Worm (Caenorhabditis elegans) whole organism, L1 larva: Measurements from ENCODE around the gene W01B6.6.

Experiments
- C04F5.9 ChIP-seq: sonication (generic microtip); optimal IDR thresholded peaks from 2 replicates; lab custom pipeline; 2016; ENCODE audit warnings: missing genetic modification characterization, missing compliant biosample characterization
- F16B12.6 ChIP-seq: fragments of 150-350 bp; optimal IDR thresholded peaks from 2 replicates; lab custom pipeline; 2014; ENCODE audit warnings: missing biosample characterization, missing genetic modification characterization
- aha-1 ChIP-seq: fragments of 150-350 bp; optimal IDR thresholded peaks from 2 replicates; lab custom pipeline; 2014; ENCODE audit warnings: missing biosample characterization, missing genetic modification characterization
- aly-2 ChIP-seq: fragments of 150-350 bp; optimal IDR thresholded peaks from 2 replicates; lab custom pipeline; 2014; ENCODE audit warnings: missing biosample characterization, missing genetic modification characterization
- ama-1 ChIP-seq: fragments of 150-350 bp; optimal IDR thresholded peaks from 2 replicates; lab custom pipeline; 2014
- ceh-63 ChIP-seq: fragments of 200-800 bp; sonication (Bioruptor generic); optimal IDR thresholded peaks from 2 replicates; lab custom pipeline; 2018; ENCODE audit warnings: mild to moderate bottlenecking, missing genetic modification characterization, missing compliant biosample characterization
- ceh-82 ChIP-seq, 3 experiments: fragments of 150-350 bp in 1 of 3; sonication (generic microtip) in 2 of 3; optimal IDR thresholded peaks; 2 replicates each; lab custom pipeline; 2014 to 2017; ENCODE audit warnings: missing biosample characterization in 3 of 3, missing genetic modification characterization in 3 of 3
- efl-3 ChIP-seq: fragments of 200-800 bp; sonication (Bioruptor generic); optimal IDR thresholded peaks from 2 replicates; lab custom pipeline; 2018; ENCODE audit warnings: mild to moderate bottlenecking, missing genetic modification characterization, missing compliant biosample characterization
- elt-2 ChIP-seq: sonication (generic microtip); optimal IDR thresholded peaks from 2 replicates; lab custom pipeline; 2016; ENCODE audit warnings: missing genetic modification characterization, mild to moderate bottlenecking, inconsistent platforms, missing compliant biosample characterization, missing genetic modification reagents
- elt-3 ChIP-seq, 6 experiments: fragments of 150-350 bp in 1 of 6; sonication (generic microtip); optimal IDR thresholded peaks; 2 replicates each; lab custom pipeline; 2017 to 2018; ENCODE audit warnings: missing biosample characterization in 6 of 6, missing genetic modification characterization in 6 of 6, inconsistent platforms in 1 of 6
- fkh-10 ChIP-seq: sonication (generic microtip); optimal IDR thresholded peaks from 2 replicates; lab custom pipeline; 2017; ENCODE audit warnings: missing biosample characterization, missing genetic modification reagents, missing genetic modification characterization
- fkh-4 ChIP-seq: sonication (generic microtip); optimal IDR thresholded peaks from 2 replicates; lab custom pipeline; 2016; ENCODE audit warnings: missing compliant biosample characterization, missing genetic modification characterization, borderline replicate concordance
- fkh-8 ChIP-seq: sonication (generic microtip); optimal IDR thresholded peaks from 2 replicates; lab custom pipeline; 2016; ENCODE audit warnings: mild to moderate bottlenecking, missing genetic modification characterization, missing compliant biosample characterization
- grh-1 ChIP-seq: fragments of 200-800 bp; sonication (Bioruptor generic); IDR thresholded peaks from 2 replicates; pipeline ENCODE4 v1.3.6; 2022; ENCODE audit warnings: missing genetic modification reagents, missing genetic modification characterization, missing compliant biosample characterization
- hlh-17 ChIP-seq: fragments of 200-800 bp; sonication (Bioruptor generic); optimal IDR thresholded peaks from 2 replicates; lab custom pipeline; 2018; ENCODE audit warnings: missing genetic modification characterization, mild to moderate bottlenecking, missing compliant biosample characterization, moderate library complexity, borderline replicate concordance
- irx-1 ChIP-seq: sonication (generic microtip); optimal IDR thresholded peaks from 2 replicates; lab custom pipeline; 2016; ENCODE audit warnings: missing genetic modification characterization, missing compliant biosample characterization
- lin-13 ChIP-seq: fragments of 150-350 bp; optimal IDR thresholded peaks from 2 replicates; lab custom pipeline; 2014; ENCODE audit warnings: missing biosample characterization, missing genetic modification reagents, missing genetic modification characterization
- lin-14 ChIP-seq: fragments of 200-800 bp; sonication (Bioruptor generic); optimal IDR thresholded peaks from 2 replicates; lab custom pipeline; 2018; ENCODE audit warnings: mild to moderate bottlenecking, missing genetic modification characterization, moderate library complexity, missing compliant biosample characterization
- lin-35 ChIP-seq, 2 experiments: fragments of 150-350 bp; optimal IDR thresholded peaks; 2 replicates each; lab custom pipeline; 2014; ENCODE audit warnings: missing biosample characterization in 2 of 2, missing genetic modification characterization in 2 of 2, missing genetic modification reagents in 2 of 2
- lir-3 ChIP-seq: sonication (generic microtip); optimal IDR thresholded peaks from 2 replicates; lab custom pipeline; 2016; ENCODE audit warnings: mild to moderate bottlenecking, missing genetic modification characterization, moderate library complexity, missing compliant biosample characterization; ENCODE audit not compliant: poor library complexity
- mab-9 ChIP-seq: fragments of 200-800 bp; sonication (Bioruptor generic); IDR thresholded peaks from 2 replicates; pipeline ENCODE4 v1.3.6; 2022; ENCODE audit warnings: missing genetic modification reagents, missing genetic modification characterization, missing compliant biosample characterization
- mdl-1 ChIP-seq, 2 experiments: fragments of 150-350 bp; optimal IDR thresholded peaks; 2 replicates each; lab custom pipeline; 2014 to 2017; ENCODE audit warnings: missing biosample characterization in 2 of 2, missing genetic modification characterization in 2 of 2, inconsistent platforms in 1 of 2
- mef-2 ChIP-seq: fragments of 150-350 bp; optimal IDR thresholded peaks from 2 replicates; lab custom pipeline; 2014; ENCODE audit warnings: missing biosample characterization, missing genetic modification characterization
- nhr-11 ChIP-seq: fragments of 150-350 bp; optimal IDR thresholded peaks from 2 replicates; lab custom pipeline; 2014; ENCODE audit warnings: missing biosample characterization, missing genetic modification characterization
- nhr-12 ChIP-seq: sonication (generic microtip); optimal IDR thresholded peaks from 2 replicates; lab custom pipeline; 2017; ENCODE audit warnings: missing biosample characterization, missing genetic modification characterization
- nhr-19 ChIP-seq: fragments of 200-800 bp; sonication (Bioruptor generic); conservative IDR thresholded peaks from 2 replicates; pipeline ENCODE4 v1.3.6; 2022; ENCODE audit warnings: missing genetic modification characterization, missing compliant biosample characterization
- nhr-237 ChIP-seq: fragments of 150-350 bp; optimal IDR thresholded peaks from 2 replicates; lab custom pipeline; 2014; ENCODE audit warnings: missing biosample characterization, missing genetic modification characterization
- nhr-71 ChIP-seq: sonication (generic microtip); optimal IDR thresholded peaks from 2 replicates; lab custom pipeline; 2016; ENCODE audit warnings: mild to moderate bottlenecking, missing genetic modification characterization, moderate library complexity, missing compliant biosample characterization
- nhr-85 ChIP-seq: sonication (generic microtip); peaks from one replicate; lab custom pipeline; 2016; ENCODE audit warnings: missing genetic modification characterization, inconsistent platforms, missing compliant biosample characterization
- rnt-1 ChIP-seq: sonication (generic microtip); optimal IDR thresholded peaks from 2 replicates; lab custom pipeline; 2016; ENCODE audit warnings: mild to moderate bottlenecking, missing genetic modification characterization, moderate library complexity, missing compliant biosample characterization
- skn-1 ChIP-seq: fragments of 150-350 bp; optimal IDR thresholded peaks from 2 replicates; lab custom pipeline; 2014; ENCODE audit warnings: missing biosample characterization, missing genetic modification characterization
- snu-23 ChIP-seq: sonication (generic microtip); optimal IDR thresholded peaks from 2 replicates; lab custom pipeline; 2016; ENCODE audit warnings: missing genetic modification characterization, missing compliant biosample characterization
- sup-37 ChIP-seq: fragments of 200-800 bp; sonication (Bioruptor generic); optimal IDR thresholded peaks from 2 replicates; lab custom pipeline; 2018; ENCODE audit warnings: mild to moderate bottlenecking, missing genetic modification characterization, missing compliant biosample characterization
- tbx-2 ChIP-seq: sonication (generic microtip); optimal IDR thresholded peaks from 2 replicates; lab custom pipeline; 2016; ENCODE audit warnings: missing genetic modification characterization, missing compliant biosample characterization
- tlp-1 ChIP-seq: fragments of 150-350 bp; optimal IDR thresholded peaks from 2 replicates; lab custom pipeline; 2014; ENCODE audit warnings: missing biosample characterization, missing genetic modification characterization
- unc-130 ChIP-seq: fragments of 150-350 bp; optimal IDR thresholded peaks from 2 replicates; lab custom pipeline; 2017; ENCODE audit warnings: missing biosample characterization, missing genetic modification characterization, inconsistent platforms
- unc-62 ChIP-seq: fragments of 150-350 bp; optimal IDR thresholded peaks from 2 replicates; lab custom pipeline; 2014; ENCODE audit warnings: missing biosample characterization, missing genetic modification reagents, missing genetic modification characterization
- unc-86 ChIP-seq: sonication (generic microtip); optimal IDR thresholded peaks from 2 replicates; lab custom pipeline; 2016; ENCODE audit warnings: missing genetic modification characterization, missing compliant biosample characterization
- unc-98 ChIP-seq: fragments of 200-800 bp; sonication (Bioruptor generic); IDR thresholded peaks from 2 replicates; pipeline ENCODE4 v1.3.6; 2022; ENCODE audit warnings: missing genetic modification characterization, missing compliant biosample characterization
- vab-15 ChIP-seq: sonication (generic microtip); optimal IDR thresholded peaks from 2 replicates; lab custom pipeline; 2017; ENCODE audit warnings: missing genotype, mild to moderate bottlenecking, missing genetic modification characterization, missing compliant biosample characterization
- xbp-1 ChIP-seq: sonication (generic microtip); optimal IDR thresholded peaks from 2 replicates; lab custom pipeline; 2016; ENCODE audit warnings: missing genetic modification characterization, missing compliant biosample characterization

Gene W01B6.6

ce11 chrIV:10085401-10086187 is 4.7 kb downstream of the W01B6.6 start, which contains the start of the genes col-2 and ndc-80 (continued):
- TF ChIP-seq irx-1 (tag; lab: Kevin White, UChicago): no peak
- TF ChIP-seq mab-9 (GFP tag; lab: Robert Waterston, UW): no peak
- TF ChIP-seq vab-15 (tag; lab: Kevin White, UChicago): peak; percentile 92
- TF ChIP-seq hlh-17 (GFP tag; lab: Kevin White, UChicago): no peak
- peak; percentile 79 for TF ChIP-seq lin-14 (GFP tag; lab: Kevin White, UChicago)
- peak; percentile 58 for TF ChIP-seq F16B12.6 (tag; lab: Kevin White, UChicago)
- TF ChIP-seq elt-2 (tag; lab: Kevin White, UChicago): no peak
- peak; percentile 85 to 95 for TF ChIP-seq lin-35 (GFP tag; optimal IDR thresholded peaks at IDR 0.05; lab: Kevin White, UChicago)
- peak in 1 of 2 experiments; percentile 59 for TF ChIP-seq mdl-1 (tag; optimal IDR thresholded peaks at IDR 0.05; lab: Kevin White, UChicago)
- TF ChIP-seq tbx-2 (tag; lab: Kevin White, UChicago): peak; percentile 61
- TF ChIP-seq unc-62 (GFP tag; lab: Kevin White, UChicago): no peak
- TF ChIP-seq nhr-12: no peak
- TF ChIP-seq nhr-237 (tag; lab: Kevin White, UChicago): peak; percentile 51
- TF ChIP-seq lin-13 (GFP tag; lab: Kevin White, UChicago): peak; percentile 71
- TF ChIP-seq elt-3 (tag; optimal IDR thresholded peaks at IDR 0.05; lab: Kevin White, UChicago): peak in 1 of 6 experiments; percentile 68
- peak; percentile 82 for TF ChIP-seq snu-23
- TF ChIP-seq aly-2 (tag; lab: Kevin White, UChicago): no peak
- peak; percentile 88 for TF ChIP-seq rnt-1 (tag; lab: Kevin White, UChicago)
- no peak for TF ChIP-seq unc-98 (GFP tag; lab: Robert Waterston, UW)
- no peak for TF ChIP-seq nhr-11 (tag; lab: Kevin White, UChicago)
- no peak for TF ChIP-seq tlp-1
- no peak for TF ChIP-seq fkh-4
- no peak for TF ChIP-seq fkh-10 (GFP tag; lab: Kevin White, UChicago)
- TF ChIP-seq nhr-85 (tag; lab: Kevin White, UChicago): peak; percentile 79
- peak; percentile 70 for TF ChIP-seq skn-1 (tag; lab: Kevin White, UChicago)
- TF ChIP-seq ama-1: no peak
- no peak for TF ChIP-seq unc-130 (tag; lab: Kevin White, UChicago)
- TF ChIP-seq unc-86 (tag; lab: Kevin White, UChicago): peak; percentile 38
- TF ChIP-seq C04F5.9 (tag; lab: Kevin White, UChicago): no peak
- peak; percentile 58 for TF ChIP-seq nhr-19 (GFP tag; lab: Robert Waterston, UW)
- TF ChIP-seq xbp-1 (tag; lab: Kevin White, UChicago): peak; percentile 71
- peak; percentile 77 for TF ChIP-seq lir-3 (tag; lab: Kevin White, UChicago)
- no peak for TF ChIP-seq mef-2 (tag; lab: Kevin White, UChicago)
- peak; percentile 83 for TF ChIP-seq nhr-71 (tag; lab: Kevin White, UChicago)
- TF ChIP-seq sup-37 (GFP tag; lab: Kevin White, UChicago): no peak
- peak in 2 of 3 experiments; percentile 36 to 80 for TF ChIP-seq ceh-82 (tag; optimal IDR thresholded peaks at IDR 0.05; lab: Kevin White, UChicago)
- no peak for TF ChIP-seq grh-1
- no peak for TF ChIP-seq aha-1
- no peak for TF ChIP-seq ceh-63 (GFP tag; lab: Kevin White, UChicago)

ce11 chrIV:10089777-10090176 is 8.9 kb downstream of the W01B6.6 start, which contains the start of gene ttr-39:
ttr-39 (minus strand) TSS chrIV:10089877.
- TF ChIP-seq efl-3 (GFP tag; lab: Kevin White, UChicago): no peak
- no peak for TF ChIP-seq lin-35 (GFP tag; optimal IDR thresholded peaks at IDR 0.05; lab: Kevin White, UChicago)
- no peak for TF ChIP-seq unc-86 (tag; lab: Kevin White, UChicago)
- TF ChIP-seq mab-9 (GFP tag; lab: Robert Waterston, UW): 0 out of 2 replicates have a peak, but pooled peaks have one; percentile 21
- no peak for TF ChIP-seq nhr-71 (tag; lab: Kevin White, UChicago)
- TF ChIP-seq tlp-1: no peak
- TF ChIP-seq fkh-8 (tag; lab: Kevin White, UChicago): no peak
